Worm (Caenorhabditis elegans): Measurements from ENCODE around the gene clec-129.

ce11 chrII:3620862-3621261 lies 49.6 kb downstream of the clec-129 start:
- TF ChIP-seq fos-1 (tag; optimal IDR thresholded peaks at IDR 0.05), result no peak
- no peak for TF ChIP-seq ztf-4 (tag; optimal IDR thresholded peaks at IDR 0.05)
- no peak for TF ChIP-seq snpc-4 (tag; optimal IDR thresholded peaks at IDR 0.05)
- TF ChIP-seq nhr-28 (tag; optimal IDR thresholded peaks at IDR 0.05), result no peak
- TF ChIP-seq nhr-25 (tag; optimal IDR thresholded peaks at IDR 0.05), result no peak
- no peak for TF ChIP-seq ztf-11 (tag; optimal IDR thresholded peaks at IDR 0.05)
- no peak for TF ChIP-seq nhr-77 (tag; optimal IDR thresholded peaks at IDR 0.05)
- no peak for TF ChIP-seq jun-1 (tag; optimal IDR thresholded peaks at IDR 0.05)
- no peak for TF ChIP-seq ceh-82 (tag; optimal IDR thresholded peaks at IDR 0.05)
- TF ChIP-seq skn-1 (tag; optimal IDR thresholded peaks at IDR 0.05), result no peak
- TF ChIP-seq nfya-1 (tag; optimal IDR thresholded peaks at IDR 0.05; ENCODE audit: insufficient read depth), result no peak
- TF ChIP-seq elt-3 (tag; optimal IDR thresholded peaks at IDR 0.05), result no peak
- TF ChIP-seq ama-1 (optimal IDR thresholded peaks at IDR 0.05), result no peak
- TF ChIP-seq unc-62 (GFP tag; optimal IDR thresholded peaks at IDR 0.05), result no peak
